Fruit fly (Drosophila melanogaster) whole organism, adult: Measurements from ENCODE around the gene Pgant35A.

Experiments used
- CG1620 ChIP-seq: fragments of 200-800 bp; sonication (Bioruptor generic); optimal IDR thresholded peaks from 2 replicates; lab custom pipeline; 2016; ENCODE audit warnings: missing biosample characterization, missing genetic modification characterization
- CG5204 ChIP-seq: fragments of 200-800 bp; sonication (Bioruptor generic); optimal IDR thresholded peaks from 2 replicates; lab custom pipeline; 2016; ENCODE audit warnings: missing biosample characterization, missing genetic modification characterization
- CG7045 ChIP-seq: fragments of 200-800 bp; sonication (Bioruptor generic); optimal IDR thresholded peaks from 2 replicates; lab custom pipeline; 2017; ENCODE audit warnings: missing biosample characterization, mild to moderate bottlenecking, missing genetic modification characterization
- CG7101 ChIP-seq: fragments of 200-800 bp; sonication (Bioruptor generic); optimal IDR thresholded peaks from 2 replicates; lab custom pipeline; 2018; ENCODE audit warnings: missing biosample characterization, mild to moderate bottlenecking, missing genetic modification characterization, moderate library complexity
- Clk ChIP-seq: fragments of 200-800 bp; sonication (Bioruptor generic); optimal IDR thresholded peaks from 2 replicates; lab custom pipeline; 2017; ENCODE audit warnings: missing biosample characterization, missing genetic modification characterization
- Crg-1 ChIP-seq: fragments of 200-800 bp; sonication (Bioruptor generic); optimal IDR thresholded peaks from 2 replicates; lab custom pipeline; 2016; ENCODE audit warnings: missing biosample characterization, missing genetic modification characterization
- Hr96 ChIP-seq: fragments of 200-800 bp; sonication (Bioruptor generic); optimal IDR thresholded peaks from 2 replicates; lab custom pipeline; 2016; ENCODE audit warnings: missing biosample characterization, missing genetic modification characterization
- Mnt ChIP-seq: fragments of 200-800 bp; sonication (Bioruptor generic); optimal IDR thresholded peaks from 2 replicates; lab custom pipeline; 2016; ENCODE audit warnings: missing biosample characterization, mild to moderate bottlenecking, missing genetic modification characterization
- bab1 ChIP-seq: fragments of 200-800 bp; sonication (Bioruptor generic); optimal IDR thresholded peaks from 3 replicates; lab custom pipeline; 2019; ENCODE audit warnings: missing biosample characterization, mild to moderate bottlenecking, missing genetic modification characterization, moderate library complexity
- kay ChIP-seq: fragments of 200-800 bp; sonication (Bioruptor generic); peaks from one replicate; lab custom pipeline; 2016; ENCODE audit warnings: missing biosample characterization, missing genetic modification characterization, borderline replicate concordance
- ovo ChIP-seq: fragments of 200-800 bp; sonication (Bioruptor generic); optimal IDR thresholded peaks from 2 replicates; lab custom pipeline; 2016; ENCODE audit warnings: missing biosample characterization, missing genetic modification characterization
- pad ChIP-seq: fragments of 200-800 bp; sonication (Bioruptor generic); optimal IDR thresholded peaks from 3 replicates; lab custom pipeline; 2017; ENCODE audit warnings: missing biosample characterization, missing genetic modification characterization, mild to moderate bottlenecking, moderate library complexity, missing genetic modification reagents
- toe ChIP-seq: fragments of 200-800 bp; sonication (Bioruptor generic); optimal IDR thresholded peaks from 2 replicates; lab custom pipeline; 2016; ENCODE audit warnings: missing biosample characterization, missing genetic modification characterization

DNA sequence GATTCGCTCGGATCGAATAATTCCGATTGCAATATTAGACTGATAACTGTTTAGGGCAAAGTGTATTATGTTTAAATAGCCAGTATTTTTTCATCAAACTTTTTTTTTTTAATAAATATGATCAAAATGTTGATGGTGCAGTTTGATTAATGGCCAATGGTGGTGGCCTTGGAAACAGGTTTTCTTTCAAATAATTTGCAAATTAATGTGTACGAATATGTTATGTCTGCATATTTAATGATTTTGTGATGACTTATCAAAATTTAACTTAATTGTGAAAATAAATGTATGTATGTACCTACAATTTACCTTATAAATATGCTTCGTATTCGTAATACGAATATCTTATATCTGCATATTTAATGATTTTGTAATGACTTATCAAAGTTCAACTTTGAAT lies 2.2 kb downstream of the Pgant35A start:
- TF ChIP-seq CG7045 (GFP tag; lab: Kevin White, UChicago) (no peak), Clk (GFP tag; lab: Kevin White, UChicago) (no peak), pad (GFP tag; lab: Kevin White, UChicago) (no peak), bab1 (no peak), CG5204 (GFP tag; lab: Kevin White, UChicago) (no peak), ovo (GFP tag; lab: Kevin White, UChicago) (no peak), toe (GFP tag; lab: Kevin White, UChicago) (no peak), CG7101 (tag; lab: Kevin White, UChicago) (no peak), Crg-1 (GFP tag; lab: Kevin White, UChicago) (no peak), CG1620 (GFP tag; lab: Kevin White, UChicago) (no peak), kay (no peak), Mnt (no peak), Hr96 (GFP tag; lab: Kevin White, UChicago) (no peak)
